Fruit fly (Drosophila melanogaster) whole organism, adult: ENCODE data around the gene nonA-l.
A peak's percentile ranks its signal among the peaks of the same experiment; 100 is the strongest.

Experiments used
- CG33017 ChIP-seq: fragments of 200-800 bp; sonication (Bioruptor generic); optimal IDR thresholded peaks from 2 replicates; lab custom pipeline; 2018; ENCODE audit warnings: missing biosample characterization, mild to moderate bottlenecking, missing genetic modification characterization, moderate library complexity
- Clk ChIP-seq: fragments of 200-800 bp; sonication (Bioruptor generic); optimal IDR thresholded peaks from 2 replicates; lab custom pipeline; 2017; ENCODE audit warnings: missing biosample characterization, missing genetic modification characterization
- bab1 ChIP-seq: fragments of 200-800 bp; sonication (Bioruptor generic); optimal IDR thresholded peaks from 3 replicates; lab custom pipeline; 2019; ENCODE audit warnings: missing biosample characterization, mild to moderate bottlenecking, missing genetic modification characterization, moderate library complexity

dm6 chr3R:16646952-16647715 is 7.1 kb downstream of the nonA-l start, which contains the start of the genes CG10324 and CCT3:
- peak; percentile 65 for TF ChIP-seq bab1 (GFP tag; lab: Kevin White, UChicago)
- TF ChIP-seq CG33017 (tag; lab: Kevin White, UChicago) = peak; percentile 57
- TF ChIP-seq Clk = no peak
